Worm (Caenorhabditis elegans) whole organism, L1 larva: ENCODE results near the gene phf-14.
"Not testable (repeated sequence)": the region's sequence is repeated elsewhere in the genome, so short reads cannot be mapped to it uniquely, and the experiment has no call there.

ENCODE experiments used
- C34B4.2 ChIP-seq: sonication (generic microtip); optimal IDR thresholded peaks from 2 replicates; lab custom pipeline; 2017; ENCODE audit warnings: mild to moderate bottlenecking, missing genetic modification characterization, missing compliant biosample characterization
- F16B12.6 ChIP-seq: fragments of 150-350 bp; optimal IDR thresholded peaks from 2 replicates; lab custom pipeline; 2014; ENCODE audit warnings: missing biosample characterization, missing genetic modification characterization
- ama-1 ChIP-seq: fragments of 150-350 bp; optimal IDR thresholded peaks from 2 replicates; lab custom pipeline; 2014
- ceh-63 ChIP-seq: fragments of 200-800 bp; sonication (Bioruptor generic); optimal IDR thresholded peaks from 2 replicates; lab custom pipeline; 2018; ENCODE audit warnings: mild to moderate bottlenecking, missing genetic modification characterization, missing compliant biosample characterization
- ceh-82 ChIP-seq, 3 experiments: fragments of 150-350 bp in 1 of 3; sonication (generic microtip) in 2 of 3; optimal IDR thresholded peaks; 2 replicates each; lab custom pipeline; 2014 to 2017; ENCODE audit warnings: missing biosample characterization in 3 of 3, missing genetic modification characterization in 3 of 3
- ceh-90 ChIP-seq: sonication (generic microtip); optimal IDR thresholded peaks from 2 replicates; lab custom pipeline; 2016; ENCODE audit warnings: missing genetic modification characterization, missing compliant biosample characterization
- ces-1 ChIP-seq: fragments of 150-350 bp; optimal IDR thresholded peaks from 2 replicates; lab custom pipeline; 2014; ENCODE audit warnings: missing biosample characterization, missing genetic modification reagents, missing genetic modification characterization
- dpl-1 ChIP-seq, 3 experiments: fragments of 150-350 bp in 2 of 3; sonication (generic microtip) in 1 of 3; optimal IDR thresholded peaks; 2 replicates each; lab custom pipeline; 2014 to 2017; ENCODE audit warnings: missing biosample characterization in 3 of 3, missing genetic modification characterization in 3 of 3, missing genetic modification reagents in 3 of 3
- efl-1 ChIP-seq, 4 experiments: fragments of 150-350 bp; optimal IDR thresholded peaks in 3 of 4; peaks in 1 of 4; 1 replicate in 1 of 4; 2 replicates in 3 of 4; lab custom pipeline; 2014; ENCODE audit warnings: missing biosample characterization in 2 of 4, missing genetic modification characterization in 2 of 4, missing genetic modification reagents in 2 of 4
- egl-27 ChIP-seq, 2 experiments: fragments of 150-350 bp in 1 of 2; sonication (generic microtip); optimal IDR thresholded peaks; 3 replicates each; lab custom pipeline; 2017 to 2018; ENCODE audit warnings: missing biosample characterization in 2 of 2, missing genetic modification characterization in 2 of 2, missing genetic modification reagents in 2 of 2
- elt-2 ChIP-seq: sonication (generic microtip); optimal IDR thresholded peaks from 2 replicates; lab custom pipeline; 2016; ENCODE audit warnings: missing genetic modification characterization, mild to moderate bottlenecking, inconsistent platforms, missing compliant biosample characterization, missing genetic modification reagents
- elt-3 ChIP-seq, 6 experiments: fragments of 150-350 bp in 1 of 6; sonication (generic microtip); optimal IDR thresholded peaks; 2 replicates each; lab custom pipeline; 2017 to 2018; ENCODE audit warnings: missing biosample characterization in 6 of 6, missing genetic modification characterization in 6 of 6, inconsistent platforms in 1 of 6
- fkh-8 ChIP-seq: sonication (generic microtip); optimal IDR thresholded peaks from 2 replicates; lab custom pipeline; 2016; ENCODE audit warnings: mild to moderate bottlenecking, missing genetic modification characterization, missing compliant biosample characterization
- fos-1 ChIP-seq: fragments of 150-350 bp; optimal IDR thresholded peaks from 2 replicates; lab custom pipeline; 2014; ENCODE audit warnings: missing biosample characterization, missing genetic modification characterization
- irx-1 ChIP-seq: sonication (generic microtip); optimal IDR thresholded peaks from 2 replicates; lab custom pipeline; 2016; ENCODE audit warnings: missing genetic modification characterization, missing compliant biosample characterization
- isw-1 ChIP-seq: fragments of 200-800 bp; sonication (Bioruptor generic); IDR thresholded peaks from 2 replicates; pipeline ENCODE4 v1.3.6; 2022; ENCODE audit warnings: missing genetic modification characterization, missing compliant biosample characterization
- jun-1 ChIP-seq: fragments of 150-350 bp; optimal IDR thresholded peaks from 2 replicates; lab custom pipeline; 2014; ENCODE audit warnings: missing biosample characterization, missing genetic modification reagents, missing genetic modification characterization
- lin-15B ChIP-seq: fragments of 150-350 bp; sonication (generic microtip); optimal IDR thresholded peaks from 3 replicates; lab custom pipeline; 2014; ENCODE audit warnings: missing biosample characterization, missing genetic modification characterization
- lin-35 ChIP-seq, 2 experiments: fragments of 150-350 bp; optimal IDR thresholded peaks; 2 replicates each; lab custom pipeline; 2014; ENCODE audit warnings: missing biosample characterization in 2 of 2, missing genetic modification characterization in 2 of 2, missing genetic modification reagents in 2 of 2
- lir-3 ChIP-seq: sonication (generic microtip); optimal IDR thresholded peaks from 2 replicates; lab custom pipeline; 2016; ENCODE audit warnings: mild to moderate bottlenecking, missing genetic modification characterization, moderate library complexity, missing compliant biosample characterization; ENCODE audit not compliant: poor library complexity
- lsy-2 ChIP-seq, 2 experiments: fragments of 150-350 bp; optimal IDR thresholded peaks; 2 replicates each; lab custom pipeline; 2014; ENCODE audit warnings: missing biosample characterization in 2 of 2, missing genetic modification characterization in 2 of 2
- mep-1 ChIP-seq: fragments of 150-350 bp; optimal IDR thresholded peaks from 2 replicates; lab custom pipeline; 2014; ENCODE audit warnings: missing biosample characterization, missing genetic modification characterization
- nhr-11 ChIP-seq: fragments of 150-350 bp; optimal IDR thresholded peaks from 2 replicates; lab custom pipeline; 2014; ENCODE audit warnings: missing biosample characterization, missing genetic modification characterization
- nhr-12 ChIP-seq: sonication (generic microtip); optimal IDR thresholded peaks from 2 replicates; lab custom pipeline; 2017; ENCODE audit warnings: missing biosample characterization, missing genetic modification characterization
- nhr-71 ChIP-seq: sonication (generic microtip); optimal IDR thresholded peaks from 2 replicates; lab custom pipeline; 2016; ENCODE audit warnings: mild to moderate bottlenecking, missing genetic modification characterization, moderate library complexity, missing compliant biosample characterization
- nhr-77 ChIP-seq: fragments of 150-350 bp; optimal IDR thresholded peaks from 2 replicates; lab custom pipeline; 2014; ENCODE audit warnings: missing biosample characterization, missing genetic modification characterization
- nhr-84 ChIP-seq: sonication (generic microtip); optimal IDR thresholded peaks from 2 replicates; lab custom pipeline; 2017; ENCODE audit warnings: missing biosample characterization, missing genetic modification characterization
- skn-1 ChIP-seq: fragments of 150-350 bp; optimal IDR thresholded peaks from 2 replicates; lab custom pipeline; 2014; ENCODE audit warnings: missing biosample characterization, missing genetic modification characterization
- snpc-4 ChIP-seq: fragments of 150-350 bp; optimal IDR thresholded peaks from 2 replicates; lab custom pipeline; 2014; ENCODE audit warnings: missing biosample characterization, missing genetic modification characterization
- snu-23 ChIP-seq: sonication (generic microtip); optimal IDR thresholded peaks from 2 replicates; lab custom pipeline; 2016; ENCODE audit warnings: missing genetic modification characterization, missing compliant biosample characterization
- sox-4 ChIP-seq: sonication (generic microtip); optimal IDR thresholded peaks from 2 replicates; lab custom pipeline; 2016; ENCODE audit warnings: missing genetic modification characterization, missing compliant biosample characterization
- sptf-1 ChIP-seq: fragments of 150-350 bp; optimal IDR thresholded peaks from 2 replicates; lab custom pipeline; 2014; ENCODE audit warnings: missing biosample characterization, missing genetic modification characterization
- unc-86 ChIP-seq: sonication (generic microtip); optimal IDR thresholded peaks from 2 replicates; lab custom pipeline; 2016; ENCODE audit warnings: missing genetic modification characterization, missing compliant biosample characterization
- xbp-1 ChIP-seq: sonication (generic microtip); optimal IDR thresholded peaks from 2 replicates; lab custom pipeline; 2016; ENCODE audit warnings: missing genetic modification characterization, missing compliant biosample characterization
- ztf-11 ChIP-seq, 2 experiments: sonication (generic microtip); optimal IDR thresholded peaks; 2 replicates each; lab custom pipeline; 2016 to 2017; ENCODE audit warnings: missing genetic modification characterization in 2 of 2, missing biosample characterization in 1 of 2, missing compliant biosample characterization in 1 of 2

The phf-14 gene

DNA sequence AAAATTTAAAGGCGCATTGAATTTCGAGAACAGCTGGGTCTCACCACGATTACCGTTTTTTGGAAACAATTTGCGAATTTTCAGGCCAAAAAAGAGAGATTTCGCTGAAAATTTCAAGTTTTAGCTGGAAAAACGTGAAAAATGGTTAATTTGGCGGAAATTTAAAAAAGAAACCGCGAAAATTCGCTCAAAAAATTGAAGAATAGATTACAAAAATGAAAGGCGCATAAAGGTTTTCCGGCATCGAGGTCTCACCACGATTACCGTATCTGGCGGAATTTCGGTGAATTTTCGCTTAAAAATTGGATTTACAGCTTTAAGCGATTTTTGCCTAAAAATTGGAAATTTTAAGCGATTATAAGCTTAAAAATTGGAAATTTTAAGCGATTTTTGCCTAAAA is 11.7 kb upstream of the phf-14 start:
- no peak for TF ChIP-seq ama-1 (lab: Kevin White, UChicago)
- no peak for TF ChIP-seq lir-3 (tag; lab: Kevin White, UChicago)
- TF ChIP-seq ces-1 (GFP tag; lab: Kevin White, UChicago) = no peak
- TF ChIP-seq snu-23 (GFP tag; lab: Kevin White, UChicago) = no peak
- no peak for TF ChIP-seq ztf-11 (tag; optimal IDR thresholded peaks at IDR 0.05; lab: Kevin White, UChicago)
- no peak for TF ChIP-seq isw-1 (GFP tag; lab: Robert Waterston, UW)
- no peak for TF ChIP-seq fkh-8 (tag; lab: Kevin White, UChicago)
- TF ChIP-seq ceh-82 (tag; optimal IDR thresholded peaks at IDR 0.05; lab: Kevin White, UChicago) = no peak
- no peak for TF ChIP-seq ceh-63 (GFP tag; lab: Kevin White, UChicago)
- TF ChIP-seq sptf-1 (tag; lab: Kevin White, UChicago) = no peak
- TF ChIP-seq elt-3 (tag; optimal IDR thresholded peaks at IDR 0.05; lab: Kevin White, UChicago) = no peak
- no peak for TF ChIP-seq unc-86
- no peak for TF ChIP-seq nhr-12
- no peak for TF ChIP-seq jun-1 (tag; lab: Kevin White, UChicago)
- no peak for TF ChIP-seq nhr-11 (tag; lab: Kevin White, UChicago)
- no peak for TF ChIP-seq mep-1 (tag; lab: Kevin White, UChicago)

DNA sequence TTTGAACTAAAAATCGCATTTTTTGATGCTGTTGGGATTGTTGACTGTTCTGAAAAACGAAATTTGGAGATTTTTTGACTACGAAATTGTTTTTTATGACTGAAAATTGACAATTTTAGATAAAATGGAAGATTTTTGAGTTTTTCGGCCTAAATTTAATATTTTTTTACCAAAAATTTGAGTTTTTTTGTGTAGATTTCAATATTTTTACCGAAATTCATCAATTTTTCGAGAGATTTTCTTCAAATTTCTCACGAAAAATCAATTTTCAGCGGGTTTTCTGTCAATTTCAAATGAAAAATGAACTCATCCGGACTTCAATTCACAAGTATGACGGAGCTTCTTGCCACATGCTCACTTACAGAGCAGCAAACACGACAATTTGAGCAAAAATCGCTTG is 5.9 kb upstream of the phf-14 start, which contains the start of gene Y59A8A.8:
Y59A8A.8 (plus strand) TSS at position 301 of the 400 bp plus-strand sequence.
- not testable (repeated sequence) for TF ChIP-seq nhr-71 (tag; lab: Kevin White, UChicago); F16B12.6; xbp-1 (tag; lab: Kevin White, UChicago)
- TF ChIP-seq, all 84 proteins: peak for 0; not testable (repeated sequence) for 84

DNA sequence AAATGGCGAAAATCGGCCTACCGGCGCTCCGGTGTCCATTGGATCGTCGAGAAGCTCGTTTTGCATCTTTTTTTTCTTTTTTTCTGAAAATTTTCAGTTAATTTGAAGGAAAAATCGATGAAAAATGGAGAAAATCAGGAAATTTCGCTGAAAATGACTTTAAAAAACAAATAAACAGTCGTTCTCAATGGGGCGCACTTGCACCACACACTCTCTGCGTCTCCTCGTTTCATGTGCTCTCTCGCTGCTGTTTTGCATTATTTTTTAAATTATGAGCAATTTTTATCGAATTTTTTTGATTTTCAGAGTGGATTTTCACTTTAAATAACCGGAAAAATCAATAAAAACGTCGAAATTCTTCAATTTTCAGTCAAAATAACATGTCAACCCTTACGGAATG is 624 bp upstream of the phf-14 start, which contains the start of gene csn-1:
csn-1 (minus strand) TSS at position 83 of the 400 bp plus-strand sequence.
- TF ChIP-seq lsy-2 (tag; optimal IDR thresholded peaks at IDR 0.05; lab: Kevin White, UChicago) = peak; percentile 7 to 17
- TF ChIP-seq elt-3 (tag; optimal IDR thresholded peaks at IDR 0.05; lab: Kevin White, UChicago) = no peak
- TF ChIP-seq irx-1 (tag; lab: Kevin White, UChicago) = no peak
- peak; percentile 14 for TF ChIP-seq lin-15B (tag; lab: Kevin White, UChicago)
- TF ChIP-seq isw-1 (GFP tag; lab: Robert Waterston, UW) = peak; percentile 1; the same call in 1 of the 2 replicates
- peak; percentile 10 to 41 for TF ChIP-seq lin-35 (GFP tag; optimal IDR thresholded peaks at IDR 0.05; lab: Kevin White, UChicago)
- peak in 2 of 3 experiments; percentile 32 to 33 for TF ChIP-seq ceh-82 (tag; optimal IDR thresholded peaks at IDR 0.05; lab: Kevin White, UChicago)
- no peak for TF ChIP-seq C34B4.2 (tag; lab: Kevin White, UChicago)
- TF ChIP-seq efl-1 (optimal IDR thresholded peaks at IDR 0.05; lab: Kevin White, UChicago) = peak; percentile 48 to 54
- peak in 1 of 2 experiments; percentile 39 for TF ChIP-seq efl-1 (GFP tag; optimal IDR thresholded peaks at IDR 0.05 in 1 of 2; lab: Kevin White, UChicago)
- peak; percentile 28 for TF ChIP-seq ceh-90 (tag; lab: Kevin White, UChicago)
- peak; percentile 1 for TF ChIP-seq skn-1
- TF ChIP-seq snpc-4 (tag; lab: Kevin White, UChicago) = peak; percentile 25
- TF ChIP-seq nhr-84 (tag; lab: Kevin White, UChicago) = no peak
- no peak for TF ChIP-seq fos-1 (tag; lab: Kevin White, UChicago)
- no peak for TF ChIP-seq egl-27 (tag; optimal IDR thresholded peaks at IDR 0.05; lab: Kevin White, UChicago)
- no peak for TF ChIP-seq sox-4 (tag; lab: Kevin White, UChicago)
- peak; percentile 48 for TF ChIP-seq xbp-1 (tag; lab: Kevin White, UChicago)
- TF ChIP-seq snu-23 (GFP tag; lab: Kevin White, UChicago) = peak; percentile 21
- peak; percentile 16 to 39 (median 21) for TF ChIP-seq dpl-1 (GFP tag; optimal IDR thresholded peaks at IDR 0.05; lab: Kevin White, UChicago)
- TF ChIP-seq nhr-71 (tag; lab: Kevin White, UChicago) = no peak
- no peak for TF ChIP-seq nhr-77 (tag; lab: Kevin White, UChicago)

DNA sequence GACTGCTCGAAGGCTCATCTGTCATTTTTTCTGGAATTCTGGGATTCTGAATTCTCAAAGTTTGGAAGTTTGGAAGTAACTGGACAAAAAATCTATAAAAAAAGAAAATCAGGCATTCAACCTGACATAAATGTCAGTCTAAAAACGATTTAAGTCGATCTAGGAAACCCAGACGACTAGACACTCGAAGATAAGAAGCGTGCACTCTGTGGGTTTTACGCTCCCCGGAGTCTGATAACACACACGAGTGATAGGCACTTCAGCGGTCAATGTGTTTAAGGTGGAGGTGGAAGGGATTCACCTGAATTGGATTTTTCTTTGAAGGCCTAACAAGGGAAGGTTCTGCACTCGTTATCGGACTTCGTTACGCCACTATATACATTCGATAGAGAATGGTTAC is 17.7 kb downstream of the phf-14 start, which contains the start of gene C06H5.6:
C06H5.6 (minus strand) TSS at position 46 of the 400 bp plus-strand sequence.
- TF ChIP-seq xbp-1 (tag; lab: Kevin White, UChicago) (no peak), elt-2 (tag; lab: Kevin White, UChicago) (peak; percentile 12), dpl-1 (GFP tag; optimal IDR thresholded peaks at IDR 0.05; lab: Kevin White, UChicago) (no peak)
